Worm (Caenorhabditis elegans): Measurements from ENCODE around the gene mpk-1.

ce11 chrIII:4168665-4169064 is 59.2 kb downstream of the mpk-1 start, which contains the start of gene ccdc-55:
- TF ChIP-seq ztf-11 (tag; optimal IDR thresholded peaks at IDR 0.05) (no peak), nhr-77 (tag; optimal IDR thresholded peaks at IDR 0.05) (no peak), aly-2 (tag; optimal IDR thresholded peaks at IDR 0.05) (no peak), nhr-102 (tag; optimal IDR thresholded peaks at IDR 0.05) (no peak), nhr-11 (tag; optimal IDR thresholded peaks at IDR 0.05) (no peak), hlh-11 (tag; optimal IDR thresholded peaks at IDR 0.05) (no peak), mep-1 (tag; optimal IDR thresholded peaks at IDR 0.05) (no peak), fos-1 (tag; optimal IDR thresholded peaks at IDR 0.05) (no peak)
